Fruit fly (Drosophila melanogaster) whole organism, embryonic: ENCODE measurements around the gene CG31161.

Experiments used
- Ada2b ChIP-seq: fragments of 200-800 bp; sonication (Bioruptor generic); IDR thresholded peaks from 2 replicates; pipeline ENCODE4 v1.3.6; 2022; ENCODE audit warnings: missing biosample characterization, missing genetic modification characterization
- B-H2 ChIP-seq: fragments of 200-800 bp; sonication (Bioruptor generic); optimal IDR thresholded peaks from 2 replicates; lab custom pipeline; 2018; ENCODE audit warnings: missing biosample characterization, mild to moderate bottlenecking, missing genetic modification characterization
- BtbVII ChIP-seq: fragments of 200-800 bp; sonication (Bioruptor generic); optimal IDR thresholded peaks from 3 replicates; lab custom pipeline; 2017; ENCODE audit warnings: missing biosample characterization, mild to moderate bottlenecking, missing genetic modification characterization
- C15 ChIP-seq: fragments of 200-800 bp; sonication (Bioruptor generic); IDR thresholded peaks from 3 replicates; pipeline ENCODE4 v1.3.6; 2022; ENCODE audit warnings: missing biosample characterization, missing genetic modification characterization
- CG10267 ChIP-seq: fragments of 200-800 bp; sonication (Bioruptor generic); optimal IDR thresholded peaks from 2 replicates; lab custom pipeline; 2018; ENCODE audit warnings: missing biosample characterization, mild to moderate bottlenecking, missing genetic modification characterization, moderate library complexity
- CG10654 ChIP-seq: fragments of 200-800 bp; sonication (Bioruptor generic); optimal IDR thresholded peaks from 2 replicates; lab custom pipeline; 2016; ENCODE audit warnings: missing biosample characterization, missing genetic modification characterization
- CG10959 ChIP-seq: fragments of 200-800 bp; sonication (Bioruptor generic); IDR thresholded peaks from 2 replicates; pipeline ENCODE4 v1.3.6; 2022; ENCODE audit warnings: missing biosample characterization, missing genetic modification characterization
- CG10979 ChIP-seq: fragments of 200-800 bp; sonication (Bioruptor generic); optimal IDR thresholded peaks from 2 replicates; lab custom pipeline; 2018; ENCODE audit warnings: missing biosample characterization, mild to moderate bottlenecking, missing genetic modification characterization, moderate library complexity
- CG14014 ChIP-seq: fragments of 200-800 bp; sonication (Bioruptor generic); IDR thresholded peaks from 2 replicates; pipeline ENCODE4 v1.3.6; 2022; ENCODE audit warnings: missing biosample characterization, missing genetic modification characterization
- CG14710 ChIP-seq: fragments of 200-800 bp; sonication (Bioruptor generic); optimal IDR thresholded peaks from 3 replicates; lab custom pipeline; 2019; ENCODE audit warnings: missing biosample characterization, mild to moderate bottlenecking, missing genetic modification characterization, moderate library complexity
- CG17568 ChIP-seq: fragments of 200-800 bp; sonication (Bioruptor generic); optimal IDR thresholded peaks from 2 replicates; lab custom pipeline; 2018; ENCODE audit warnings: missing biosample characterization, mild to moderate bottlenecking, missing genetic modification characterization, moderate library complexity
- CG18619 ChIP-seq: fragments of 200-800 bp; sonication (Bioruptor generic); optimal IDR thresholded peaks from 3 replicates; lab custom pipeline; 2017; ENCODE audit warnings: missing biosample characterization, mild to moderate bottlenecking, missing genetic modification characterization
- CG2120 ChIP-seq: fragments of 200-800 bp; sonication (Bioruptor generic); optimal IDR thresholded peaks from 3 replicates; lab custom pipeline; 2016; ENCODE audit warnings: missing biosample characterization, missing genetic modification characterization
- CG42726 ChIP-seq: fragments of 200-800 bp; sonication (Bioruptor generic); IDR thresholded peaks from 2 replicates; pipeline ENCODE4 v1.3.6; 2022; ENCODE audit warnings: missing biosample characterization, missing genetic modification characterization; ENCODE audit not compliant: partially characterized antibody
- CG4328 ChIP-seq: fragments of 200-800 bp; sonication (Bioruptor generic); optimal IDR thresholded peaks from 3 replicates; lab custom pipeline; 2017; ENCODE audit warnings: missing biosample characterization, missing genetic modification reagents, missing genetic modification characterization
- CG4617 ChIP-seq: fragments of 200-800 bp; sonication (Bioruptor generic); optimal IDR thresholded peaks from 3 replicates; lab custom pipeline; 2016; ENCODE audit warnings: missing biosample characterization, missing genetic modification characterization, borderline replicate concordance
- CG4854 ChIP-seq: fragments of 200-800 bp; sonication (Bioruptor generic); optimal IDR thresholded peaks from 2 replicates; lab custom pipeline; 2016; ENCODE audit warnings: missing biosample characterization, missing genetic modification characterization, inconsistent platforms
- CG5180 ChIP-seq: fragments of 200-800 bp; sonication (Bioruptor generic); optimal IDR thresholded peaks from 3 replicates; lab custom pipeline; 2017; ENCODE audit warnings: missing biosample characterization, missing genetic modification characterization, mild to moderate bottlenecking, moderate library complexity, missing genetic modification reagents
- CG7556 ChIP-seq: fragments of 200-800 bp; sonication (Bioruptor generic); optimal IDR thresholded peaks from 2 replicates; lab custom pipeline; 2017; ENCODE audit warnings: missing biosample characterization, mild to moderate bottlenecking, missing genetic modification characterization
- CG8089 ChIP-seq: fragments of 200-800 bp; sonication (Bioruptor generic); optimal IDR thresholded peaks from 3 replicates; lab custom pipeline; 2016; ENCODE audit warnings: missing biosample characterization, missing genetic modification characterization
- CG8290 ChIP-seq, 3 experiments: fragments of 200-800 bp; sonication (Bioruptor generic); optimal IDR thresholded peaks; 2 replicates each; lab custom pipeline; 2016 to 2019; ENCODE audit warnings: missing biosample characterization in 3 of 3, missing genetic modification characterization in 3 of 3, mild to moderate bottlenecking in 2 of 3, moderate library complexity in 1 of 3
- CG9876 ChIP-seq: fragments of 200-800 bp; sonication (Bioruptor generic); optimal IDR thresholded peaks from 2 replicates; lab custom pipeline; 2016; ENCODE audit warnings: missing biosample characterization, missing genetic modification characterization
- D19B ChIP-seq: fragments of 200-800 bp; sonication (Bioruptor generic); optimal IDR thresholded peaks from 2 replicates; lab custom pipeline; 2017; ENCODE audit warnings: missing biosample characterization, mild to moderate bottlenecking, missing genetic modification characterization
- E2f1 ChIP-seq: fragments of 200-800 bp; sonication (Bioruptor generic); IDR thresholded peaks from 2 replicates; pipeline ENCODE4 v1.3.6; 2022; ENCODE audit warnings: missing biosample characterization, missing genetic modification characterization
- Fer2 ChIP-seq: fragments of 200-800 bp; sonication (Bioruptor generic); optimal IDR thresholded peaks from 2 replicates; lab custom pipeline; 2018; ENCODE audit warnings: missing biosample characterization, mild to moderate bottlenecking, missing genetic modification characterization, moderate library complexity
- GATAe ChIP-seq: fragments of 200-800 bp; sonication (Bioruptor generic); conservative IDR thresholded peaks from 2 replicates; pipeline ENCODE4 v1.3.6; 2022; ENCODE audit warnings: missing biosample characterization, missing genetic modification characterization
- HHEX ChIP-seq: fragments of 200-800 bp; sonication (Bioruptor generic); optimal IDR thresholded peaks from 3 replicates; lab custom pipeline; 2017; ENCODE audit warnings: missing biosample characterization, mild to moderate bottlenecking, missing genetic modification characterization, missing genetic modification reagents
- Hand ChIP-seq: fragments of 200-800 bp; sonication (Bioruptor generic); optimal IDR thresholded peaks from 2 replicates; lab custom pipeline; 2017; ENCODE audit warnings: mild to moderate bottlenecking, missing biosample characterization, missing genetic modification reagents, missing genetic modification characterization
- Mad ChIP-seq: fragments of 200-800 bp; sonication (Bioruptor generic); optimal IDR thresholded peaks from 2 replicates; lab custom pipeline; 2016; ENCODE audit warnings: missing biosample characterization, missing genetic modification characterization
- Sox100B ChIP-seq: fragments of 200-800 bp; sonication (Bioruptor generic); optimal IDR thresholded peaks from 3 replicates; lab custom pipeline; 2018; ENCODE audit warnings: missing biosample characterization, mild to moderate bottlenecking, missing genetic modification characterization
- Trl ChIP-seq, 3 experiments: fragments of >200 bp in 2 of 3; fragments of 200-800 bp in 1 of 3; sonication (Bioruptor generic) in 1 of 3; optimal IDR thresholded peaks; 2 replicates in 1 of 3; 3 replicates in 2 of 3; lab custom pipeline; 2016 to 2017; ENCODE audit warnings: missing biosample characterization in 1 of 3, missing genetic modification characterization in 1 of 3
- Xbp1 ChIP-seq: fragments of 200-800 bp; sonication (Bioruptor generic); optimal IDR thresholded peaks from 3 replicates; lab custom pipeline; 2016; ENCODE audit warnings: missing biosample characterization, mild to moderate bottlenecking, missing genetic modification characterization
- ap ChIP-seq: fragments of 200-800 bp; sonication (Bioruptor generic); IDR thresholded peaks from 2 replicates; pipeline ENCODE4 v1.3.6; 2022; ENCODE audit warnings: missing biosample characterization, missing genetic modification characterization
- az2 ChIP-seq: fragments of 200-800 bp; sonication (Bioruptor generic); optimal IDR thresholded peaks from 3 replicates; lab custom pipeline; 2016; ENCODE audit warnings: missing biosample characterization, missing genetic modification characterization
- btn ChIP-seq: fragments of 200-800 bp; sonication (Bioruptor generic); optimal IDR thresholded peaks from 2 replicates; lab custom pipeline; 2016; ENCODE audit warnings: missing biosample characterization, missing genetic modification characterization
- ci ChIP-seq: fragments of 200-800 bp; sonication (Bioruptor generic); IDR thresholded peaks from 3 replicates; pipeline ENCODE4 v1.3.6; 2022; ENCODE audit warnings: missing biosample characterization, missing genetic modification characterization
- cwo ChIP-seq: fragments of 200-800 bp; sonication (Bioruptor generic); optimal IDR thresholded peaks from 3 replicates; lab custom pipeline; 2017; ENCODE audit warnings: missing biosample characterization, missing genetic modification characterization, mild to moderate bottlenecking, moderate library complexity, missing genetic modification reagents
- dm ChIP-seq: fragments of 200-800 bp; sonication (Bioruptor generic); optimal IDR thresholded peaks from 3 replicates; lab custom pipeline; 2016; ENCODE audit warnings: missing biosample characterization, missing genetic modification characterization
- dysf ChIP-seq: fragments of 200-800 bp; sonication (Bioruptor generic); IDR thresholded peaks from 3 replicates; pipeline ENCODE4 v1.3.6; 2022; ENCODE audit warnings: missing biosample characterization, missing genetic modification characterization
- ems ChIP-seq: fragments of 200-800 bp; sonication (Bioruptor generic); optimal IDR thresholded peaks from 3 replicates; lab custom pipeline; 2016; ENCODE audit warnings: missing biosample characterization, missing genetic modification characterization
- klu ChIP-seq: fragments of 200-800 bp; sonication (Bioruptor generic); IDR thresholded peaks from 2 replicates; pipeline ENCODE4 v1.3.6; 2022; ENCODE audit warnings: missing biosample characterization, missing genetic modification characterization
- knrl ChIP-seq: fragments of 200-800 bp; sonication (Bioruptor generic); IDR thresholded peaks from 3 replicates; pipeline ENCODE4 v1.3.6; 2022; ENCODE audit warnings: missing biosample characterization, missing genetic modification characterization; ENCODE audit not compliant: partially characterized antibody
- luna ChIP-seq: fragments of 200-800 bp; sonication (Bioruptor generic); optimal IDR thresholded peaks from 2 replicates; lab custom pipeline; 2016; ENCODE audit warnings: missing biosample characterization, missing genetic modification characterization
- pho ChIP-seq: fragments of 200-800 bp; sonication (Bioruptor generic); optimal IDR thresholded peaks from 2 replicates; lab custom pipeline; 2016; ENCODE audit warnings: missing biosample characterization, missing genetic modification characterization
- sc ChIP-seq, 3 experiments: fragments of >200 bp in 2 of 3; fragments of 200-800 bp in 1 of 3; sonication (Bioruptor generic) in 1 of 3; optimal IDR thresholded peaks; 2 replicates in 2 of 3; 3 replicates in 1 of 3; lab custom pipeline; 2017; ENCODE audit warnings: mild to moderate bottlenecking in 1 of 3, missing biosample characterization in 1 of 3, missing genetic modification characterization in 1 of 3, missing genetic modification reagents in 1 of 3
- scrt ChIP-seq: fragments of 200-800 bp; sonication (Bioruptor generic); optimal IDR thresholded peaks from 2 replicates; lab custom pipeline; 2018; ENCODE audit warnings: missing biosample characterization, mild to moderate bottlenecking, missing genetic modification characterization, moderate library complexity
- tll ChIP-seq, 2 experiments: fragments of 200-800 bp in 1 of 2; fragments of >200 bp in 1 of 2; sonication (Bioruptor generic) in 1 of 2; optimal IDR thresholded peaks; 2 replicates each; lab custom pipeline; 2017 to 2019; ENCODE audit warnings: missing biosample characterization in 2 of 2, missing genetic modification characterization in 2 of 2, mild to moderate bottlenecking in 1 of 2, moderate library complexity in 1 of 2
- wdn ChIP-seq: fragments of 200-800 bp; sonication (Bioruptor generic); IDR thresholded peaks from 2 replicates; pipeline ENCODE4 v1.3.6; 2022; ENCODE audit warnings: missing biosample characterization, missing genetic modification characterization

The CG31161 gene

DNA sequence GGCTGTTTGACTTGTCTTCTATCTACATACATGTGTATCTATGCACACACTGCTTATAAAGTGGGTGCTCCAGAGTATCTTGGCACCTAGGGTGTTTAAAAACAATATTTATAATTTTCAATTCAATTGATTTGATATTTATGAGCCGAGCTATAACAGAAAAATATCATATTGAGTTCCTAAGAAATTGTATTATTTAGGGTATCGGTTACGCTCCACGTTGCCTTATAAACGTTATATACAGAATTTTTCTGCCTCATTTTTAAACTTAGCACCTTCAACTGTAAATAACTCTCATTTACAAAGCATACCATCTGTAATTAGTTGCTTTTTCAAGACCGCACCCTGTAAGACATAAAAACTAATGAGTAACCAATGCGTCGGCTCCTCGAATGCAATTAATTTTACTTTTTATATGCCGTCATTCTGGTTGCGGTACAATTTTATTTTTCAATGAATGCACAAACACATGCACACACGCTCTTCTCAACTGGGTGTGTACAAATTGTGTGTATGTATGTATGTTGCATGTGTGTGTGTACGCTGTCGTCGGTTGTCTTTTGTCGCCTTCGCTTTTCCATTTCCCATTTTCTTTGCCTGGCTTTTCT, 25.5 kb upstream of the CG31161 start:
- no peak for TF ChIP-seq pho (GFP tag; lab: Kevin White, UChicago)
- TF ChIP-seq CG10979: peak; percentile 86
- TF ChIP-seq CG5180: peak; percentile 38
- TF ChIP-seq CG14710: peak; percentile 79
- peak; percentile 12 for TF ChIP-seq CG4328 (GFP tag; lab: Kevin White, UChicago)
- TF ChIP-seq C15: no peak
- peak; percentile 25 for TF ChIP-seq CG8089 (GFP tag; lab: Kevin White, UChicago)
- TF ChIP-seq CG14014 (GFP tag; lab: Robert Waterston, UW): no peak
- TF ChIP-seq Xbp1 (GFP tag; lab: Kevin White, UChicago): peak; percentile 64
- peak; percentile 65 for TF ChIP-seq CG10267 (tag; lab: Kevin White, UChicago)
- TF ChIP-seq HHEX (GFP tag; lab: Kevin White, UChicago): peak; percentile 5
- TF ChIP-seq ap (GFP tag; lab: Robert Waterston, UW): no peak
- no peak for TF ChIP-seq klu (GFP tag; lab: Robert Waterston, UW)
- peak; percentile 89 for TF ChIP-seq D19B
- TF ChIP-seq CG10654: peak; percentile 42
- no peak for TF ChIP-seq sc (optimal IDR thresholded peaks at IDR 0.05; lab: Kevin White, UChicago)
- peak; percentile 79 for TF ChIP-seq sc (GFP tag; optimal IDR thresholded peaks at IDR 0.05; lab: Kevin White, UChicago)
- TF ChIP-seq BtbVII: peak; percentile 3
- TF ChIP-seq CG8290 (GFP tag; optimal IDR thresholded peaks at IDR 0.05; lab: Kevin White, UChicago): peak; percentile 52
- peak in 1 of 2 experiments; percentile 21 for TF ChIP-seq CG8290 (tag; optimal IDR thresholded peaks at IDR 0.05; lab: Kevin White, UChicago)
- peak; percentile 8 for TF ChIP-seq CG4617 (GFP tag; lab: Kevin White, UChicago)
- TF ChIP-seq CG42726 (GFP tag; lab: Robert Waterston, UW): no peak
- peak; percentile 9 for TF ChIP-seq dm (GFP tag; lab: Kevin White, UChicago)
- peak; percentile 29 for TF ChIP-seq ems
- TF ChIP-seq E2f1 (GFP tag; lab: Robert Waterston, UW): no peak
- no peak for TF ChIP-seq tll (GFP tag; optimal IDR thresholded peaks at IDR 0.05; lab: Kevin White, UChicago)
- peak; percentile 28 for TF ChIP-seq Mad (GFP tag; lab: Kevin White, UChicago)
- peak; percentile 81 for TF ChIP-seq Sox100B
- peak; percentile 15 for TF ChIP-seq CG2120 (GFP tag; lab: Kevin White, UChicago)
- no peak for TF ChIP-seq CG17568
- no peak for TF ChIP-seq Fer2
- TF ChIP-seq CG9876 (GFP tag; lab: Kevin White, UChicago): no peak
- TF ChIP-seq cwo (GFP tag; lab: Kevin White, UChicago): no peak
- no peak for TF ChIP-seq knrl (GFP tag; lab: Robert Waterston, UW)
- peak; percentile 47; the same call in 1 of the 2 replicates for TF ChIP-seq CG10959 (GFP tag; lab: Robert Waterston, UW)
- no peak for TF ChIP-seq Trl (optimal IDR thresholded peaks at IDR 0.05; lab: Kevin White, UChicago)
- TF ChIP-seq Trl (GFP tag; optimal IDR thresholded peaks at IDR 0.05; lab: Kevin White, UChicago): peak; percentile 10
- no peak for TF ChIP-seq scrt (GFP tag; lab: Kevin White, UChicago)
- no peak for TF ChIP-seq CG4854 (GFP tag; lab: Kevin White, UChicago)
- TF ChIP-seq luna (GFP tag; lab: Kevin White, UChicago): no peak
- TF ChIP-seq CG18619 (GFP tag; lab: Kevin White, UChicago): peak; percentile 51
- no peak for TF ChIP-seq dysf (GFP tag; lab: Robert Waterston, UW)
- no peak for TF ChIP-seq B-H2
- TF ChIP-seq Ada2b (GFP tag; lab: Robert Waterston, UW): 0 out of 2 replicates have a peak, but pooled peaks have one; percentile 13
- TF ChIP-seq Hand (GFP tag; lab: Kevin White, UChicago): no peak
- peak; percentile 57 for TF ChIP-seq btn (GFP tag; lab: Kevin White, UChicago)
- TF ChIP-seq wdn (GFP tag; lab: Robert Waterston, UW): no peak
- peak; percentile 82 for TF ChIP-seq CG7556 (GFP tag; lab: Kevin White, UChicago)
- no peak for TF ChIP-seq GATAe
- TF ChIP-seq ci (GFP tag; lab: Robert Waterston, UW): 0 out of 3 replicates have a peak, but pooled peaks have one; percentile 39
- TF ChIP-seq az2 (GFP tag; lab: Kevin White, UChicago): peak; percentile 71
